Worm (Caenorhabditis elegans) whole organism, mixed stage, embryonic: ENCODE data around the gene srh-23.
A peak's percentile ranks its signal among the peaks of the same experiment; 100 is the strongest.

Source experiments
- blmp-1 ChIP-seq: fragments of 150-350 bp; optimal IDR thresholded peaks from 2 replicates; lab custom pipeline; 2014; ENCODE audit warnings: missing biosample characterization, missing genetic modification characterization
- elt-3 ChIP-seq: fragments of 150-350 bp; optimal IDR thresholded peaks from 2 replicates; lab custom pipeline; 2014; ENCODE audit warnings: missing biosample characterization, missing genetic modification characterization
- mep-1 ChIP-seq: fragments of 150-350 bp; optimal IDR thresholded peaks from 2 replicates; lab custom pipeline; 2017; ENCODE audit warnings: missing biosample characterization, missing genetic modification reagents, missing genetic modification characterization, inconsistent platforms
- mls-2 ChIP-seq: sonication (generic microtip); optimal IDR thresholded peaks from 2 replicates; lab custom pipeline; 2016; ENCODE audit warnings: mild to moderate bottlenecking, missing genetic modification characterization, moderate library complexity, missing compliant biosample characterization
- nhr-237 ChIP-seq: fragments of 150-350 bp; optimal IDR thresholded peaks from 2 replicates; lab custom pipeline; 2014; ENCODE audit warnings: missing biosample characterization, missing genetic modification characterization
- nhr-28 ChIP-seq: fragments of 150-350 bp; optimal IDR thresholded peaks from 2 replicates; lab custom pipeline; 2014; ENCODE audit warnings: missing biosample characterization, missing genetic modification characterization
- nhr-76 ChIP-seq: sonication (generic microtip); optimal IDR thresholded peaks from 2 replicates; lab custom pipeline; 2017; ENCODE audit warnings: missing biosample characterization, missing genetic modification characterization
- pha-4 ChIP-seq: fragments of 150-350 bp; optimal IDR thresholded peaks from 2 replicates; lab custom pipeline; 2018; ENCODE audit warnings: missing biosample characterization, missing genetic modification reagents, missing genetic modification characterization
- snpc-4 ChIP-seq: fragments of 150-350 bp; optimal IDR thresholded peaks from 2 replicates; lab custom pipeline; 2014; ENCODE audit warnings: missing biosample characterization, missing genetic modification characterization
- unc-62 ChIP-seq: fragments of 150-350 bp; optimal IDR thresholded peaks from 2 replicates; lab custom pipeline; 2014; ENCODE audit warnings: missing biosample characterization, missing genetic modification reagents, missing genetic modification characterization

- TF ChIP-seq unc-62 (GFP tag; lab: Kevin White, UChicago): peak; percentile 16
- no peak for TF ChIP-seq elt-3 (tag; lab: Kevin White, UChicago)
- no peak for TF ChIP-seq mls-2
- TF ChIP-seq nhr-28 (tag; lab: Kevin White, UChicago): no peak
- TF ChIP-seq blmp-1 (tag; lab: Kevin White, UChicago): peak; percentile 67
- TF ChIP-seq nhr-237 (tag; lab: Kevin White, UChicago): peak; percentile 14
- TF ChIP-seq pha-4 (tag; lab: Kevin White, UChicago): no peak
- no peak for TF ChIP-seq nhr-76 (tag; lab: Kevin White, UChicago)
- no peak for TF ChIP-seq snpc-4 (tag; lab: Kevin White, UChicago)
- TF ChIP-seq mep-1 (tag; lab: Kevin White, UChicago): no peak
These were observed 2.1 kb upstream of the srh-23 start, which contains the start of gene C02E7.6 for ce11 chrV:4918664-4919257.
